Worm (Caenorhabditis elegans): ENCODE data around the gene col-161.

DNA sequence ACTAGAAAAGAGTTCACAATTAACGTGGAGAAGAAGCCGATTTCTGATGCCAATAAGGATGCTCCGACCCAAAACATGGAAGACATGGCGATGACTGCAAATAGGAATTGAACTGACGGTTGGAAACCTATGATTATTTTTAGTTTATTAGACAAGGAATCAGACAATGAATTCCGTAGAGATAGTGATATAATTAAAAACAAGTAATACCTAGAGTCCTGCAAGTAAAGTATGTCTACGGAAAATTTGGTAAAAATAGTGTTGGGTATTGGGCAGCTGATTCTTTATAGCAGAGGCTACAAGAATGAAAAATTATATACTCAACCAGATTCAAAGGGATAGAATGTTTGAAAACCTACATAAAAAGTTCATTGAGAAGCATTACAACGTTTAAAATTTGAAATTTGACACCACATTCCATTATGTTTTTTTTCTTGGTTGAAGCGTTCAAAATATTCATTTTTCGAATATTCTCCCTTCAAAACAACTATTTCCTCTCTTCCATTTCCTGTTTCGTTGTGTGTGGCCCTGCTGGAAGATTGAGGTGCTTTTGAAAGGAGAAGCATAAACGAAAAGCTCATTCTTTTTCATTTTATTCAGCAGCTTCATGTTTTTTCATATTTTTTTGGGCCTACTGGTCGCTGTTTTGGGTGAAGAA, 22.0 kb upstream of the col-161 start, which contains the start of the genes str-4 and lgc-48:
- TF ChIP-seq B0261.1 (tag; optimal IDR thresholded peaks at IDR 0.05): no peak
- TF ChIP-seq pha-4 (tag; optimal IDR thresholded peaks at IDR 0.05): no peak
- no peak for TF ChIP-seq hmg-1.2 (GFP tag; IDR thresholded peaks at IDR 0.05)
- no peak for TF ChIP-seq ceh-40 (GFP tag; IDR thresholded peaks at IDR 0.05)
- TF ChIP-seq dpl-1 (GFP tag; optimal IDR thresholded peaks at IDR 0.05): no peak
- TF ChIP-seq ceh-79 (tag; optimal IDR thresholded peaks at IDR 0.05): no peak
- no peak for TF ChIP-seq madf-10 (tag; optimal IDR thresholded peaks at IDR 0.05)
- TF ChIP-seq snpc-4 (GFP tag; optimal IDR thresholded peaks at IDR 0.05): no peak
- TF ChIP-seq snpc-4 (tag; optimal IDR thresholded peaks at IDR 0.05): no peak
- TF ChIP-seq ama-1 (optimal IDR thresholded peaks at IDR 0.05): no peak
- TF ChIP-seq ama-1 (GFP tag; optimal IDR thresholded peaks at IDR 0.05): no peak
- TF ChIP-seq nhr-120 (GFP tag; IDR thresholded peaks at IDR 0.05): no peak
- no peak for TF ChIP-seq ztf-6 (GFP tag; IDR thresholded peaks at IDR 0.05)
- no peak for TF ChIP-seq T07F8.4 (tag; optimal IDR thresholded peaks at IDR 0.05)
- no peak for TF ChIP-seq hsf-1 (GFP tag; IDR thresholded peaks at IDR 0.05)
